Worm (Caenorhabditis elegans) whole organism, L2 larva: Measurements from ENCODE around the gene R02E12.12.

Experiments
- C34F6.9 ChIP-seq: fragments of 150-350 bp; optimal IDR thresholded peaks from 2 replicates; lab custom pipeline; 2014; ENCODE audit warnings: missing biosample characterization, missing genetic modification characterization
- F13H6.1 ChIP-seq: sonication (generic microtip); optimal IDR thresholded peaks from 2 replicates; lab custom pipeline; 2016; ENCODE audit warnings: missing genetic modification characterization, missing compliant biosample characterization
- R02D3.7 ChIP-seq: fragments of 150-350 bp; optimal IDR thresholded peaks from 2 replicates; lab custom pipeline; 2014; ENCODE audit warnings: missing biosample characterization, missing genetic modification characterization
- Y55F3AM.14 ChIP-seq: fragments of 200-800 bp; sonication (Bioruptor generic); optimal IDR thresholded peaks from 2 replicates; lab custom pipeline; 2018; ENCODE audit warnings: mild to moderate bottlenecking, missing genetic modification characterization, missing compliant biosample characterization
- ZK546.5 ChIP-seq: sonication (generic microtip); optimal IDR thresholded peaks from 2 replicates; lab custom pipeline; 2017; ENCODE audit warnings: missing biosample characterization, missing genetic modification characterization
- aly-2 ChIP-seq: fragments of 150-350 bp; optimal IDR thresholded peaks from 2 replicates; lab custom pipeline; 2014; ENCODE audit warnings: missing biosample characterization, missing genetic modification characterization
- ama-1 ChIP-seq: fragments of 150-350 bp; optimal IDR thresholded peaks from 2 replicates; lab custom pipeline; 2018; ENCODE audit warnings: inconsistent platforms
- blmp-1 ChIP-seq: sonication (generic microtip); optimal IDR thresholded peaks from 2 replicates; lab custom pipeline; 2017; ENCODE audit warnings: missing genetic modification characterization, mild to moderate bottlenecking, missing compliant biosample characterization, antibody characterized with exemption, moderate library complexity; ENCODE audit not compliant: insufficient read depth
- ceh-82 ChIP-seq: fragments of 150-350 bp; optimal IDR thresholded peaks from 2 replicates; lab custom pipeline; 2014; ENCODE audit warnings: missing biosample characterization, missing genetic modification characterization
- crh-2 ChIP-seq: sonication (generic microtip); optimal IDR thresholded peaks from 2 replicates; lab custom pipeline; 2017; ENCODE audit warnings: missing biosample characterization, missing genetic modification characterization
- dmd-4 ChIP-seq: sonication (generic microtip); optimal IDR thresholded peaks from 2 replicates; lab custom pipeline; 2017; ENCODE audit warnings: missing biosample characterization, missing genetic modification characterization
- elt-1 ChIP-seq: fragments of 150-350 bp; optimal IDR thresholded peaks from 2 replicates; lab custom pipeline; 2014; ENCODE audit warnings: missing biosample characterization, missing genetic modification characterization
- elt-3 ChIP-seq: sonication (generic microtip); optimal IDR thresholded peaks from 2 replicates; lab custom pipeline; 2017; ENCODE audit warnings: missing biosample characterization, missing genetic modification characterization
- fos-1 ChIP-seq: fragments of 150-350 bp; optimal IDR thresholded peaks from 2 replicates; lab custom pipeline; 2014; ENCODE audit warnings: missing biosample characterization, missing genetic modification characterization
- lin-11 ChIP-seq: fragments of 150-350 bp; sonication (generic microtip); optimal IDR thresholded peaks from 2 replicates; lab custom pipeline; 2014; ENCODE audit warnings: missing biosample characterization, missing genetic modification characterization, inconsistent platforms, mixed read lengths
- lin-13 ChIP-seq: fragments of 150-350 bp; optimal IDR thresholded peaks from 2 replicates; lab custom pipeline; 2014; ENCODE audit warnings: missing biosample characterization, missing genetic modification reagents, missing genetic modification characterization
- lin-39 ChIP-seq: fragments of 150-350 bp; optimal IDR thresholded peaks from 2 replicates; lab custom pipeline; 2014; ENCODE audit warnings: missing biosample characterization, missing genetic modification reagents, missing genetic modification characterization
- lsy-2 ChIP-seq, 2 experiments: fragments of 150-350 bp in 1 of 2; sonication (generic microtip) in 1 of 2; optimal IDR thresholded peaks; 2 replicates each; lab custom pipeline; 2014 to 2017; ENCODE audit warnings: missing biosample characterization in 2 of 2, missing genetic modification characterization in 2 of 2
- mbf-1 ChIP-seq: sonication (generic microtip); optimal IDR thresholded peaks from 2 replicates; lab custom pipeline; 2017; ENCODE audit warnings: missing biosample characterization, missing genetic modification characterization
- mdl-1 ChIP-seq, 2 experiments: fragments of 150-350 bp in 1 of 2; sonication (generic microtip) in 1 of 2; optimal IDR thresholded peaks; 2 replicates each; lab custom pipeline; 2017; ENCODE audit warnings: missing biosample characterization in 2 of 2, missing genetic modification characterization in 2 of 2
- nhr-10 ChIP-seq: sonication (generic microtip); optimal IDR thresholded peaks from 2 replicates; lab custom pipeline; 2017; ENCODE audit warnings: missing biosample characterization, missing genetic modification characterization
- nhr-12 ChIP-seq: fragments of 150-350 bp; optimal IDR thresholded peaks from 2 replicates; lab custom pipeline; 2014; ENCODE audit warnings: missing biosample characterization, missing genetic modification characterization
- nhr-21 ChIP-seq: fragments of 150-350 bp; optimal IDR thresholded peaks from 2 replicates; lab custom pipeline; 2014; ENCODE audit warnings: missing biosample characterization, missing genetic modification characterization
- nhr-23 ChIP-seq: fragments of 150-350 bp; optimal IDR thresholded peaks from 2 replicates; lab custom pipeline; 2014; ENCODE audit warnings: missing biosample characterization, missing genetic modification reagents, missing genetic modification characterization
- nhr-25 ChIP-seq: fragments of 150-350 bp; sonication (generic microtip); optimal IDR thresholded peaks from 3 replicates; lab custom pipeline; 2014; ENCODE audit warnings: missing biosample characterization, missing genetic modification characterization
- nhr-77 ChIP-seq: fragments of 150-350 bp; optimal IDR thresholded peaks from 2 replicates; lab custom pipeline; 2014; ENCODE audit warnings: missing biosample characterization, missing genetic modification characterization
- peb-1 ChIP-seq: fragments of 150-350 bp; optimal IDR thresholded peaks from 2 replicates; lab custom pipeline; 2014; ENCODE audit warnings: missing biosample characterization, missing genetic modification characterization
- sem-4 ChIP-seq: fragments of 150-350 bp; optimal IDR thresholded peaks from 2 replicates; lab custom pipeline; 2014; ENCODE audit warnings: missing biosample characterization, missing genetic modification reagents, missing genetic modification characterization
- skn-1 ChIP-seq: sonication (generic microtip); optimal IDR thresholded peaks from 2 replicates; lab custom pipeline; 2017; ENCODE audit warnings: missing biosample characterization, missing genetic modification characterization
- sma-3 ChIP-seq: sonication (generic microtip); optimal IDR thresholded peaks from 2 replicates; lab custom pipeline; 2016; ENCODE audit warnings: missing genetic modification reagents, missing genetic modification characterization, missing compliant biosample characterization
- sma-9 ChIP-seq, 2 experiments: fragments of 150-350 bp in 1 of 2; sonication (generic microtip) in 1 of 2; optimal IDR thresholded peaks; 2 replicates each; lab custom pipeline; 2014 to 2016; ENCODE audit warnings: missing genetic modification characterization in 2 of 2, mild to moderate bottlenecking in 1 of 2, missing biosample characterization in 1 of 2, missing compliant biosample characterization in 1 of 2, missing genetic modification reagents in 1 of 2, moderate library complexity in 1 of 2
- snpc-4 ChIP-seq: fragments of 150-350 bp; optimal IDR thresholded peaks from 2 replicates; lab custom pipeline; 2014; ENCODE audit warnings: missing biosample characterization, missing genetic modification characterization
- unc-39 ChIP-seq: fragments of 150-350 bp; optimal IDR thresholded peaks from 2 replicates; lab custom pipeline; 2014; ENCODE audit warnings: missing biosample characterization, missing genetic modification characterization
- unc-55 ChIP-seq: fragments of 150-350 bp; sonication (generic microtip); optimal IDR thresholded peaks from 3 replicates; lab custom pipeline; 2014; ENCODE audit warnings: missing biosample characterization, missing genetic modification reagents, missing genetic modification characterization
- unc-62 ChIP-seq: fragments of 150-350 bp; optimal IDR thresholded peaks from 2 replicates; lab custom pipeline; 2014; ENCODE audit warnings: missing biosample characterization, missing genetic modification reagents, missing genetic modification characterization
- ztf-1 ChIP-seq: fragments of 200-800 bp; sonication (Bioruptor generic); conservative IDR thresholded peaks from 2 replicates; pipeline ENCODE4 v1.3.6; 2022; ENCODE audit warnings: missing genetic modification characterization, missing compliant biosample characterization
- ztf-4 ChIP-seq: fragments of 150-350 bp; optimal IDR thresholded peaks from 2 replicates; lab custom pipeline; 2014; ENCODE audit warnings: missing biosample characterization, missing genetic modification characterization

R02E12.12 gene

ce11 chrX:3973534-3973933 lies 29.8 kb upstream of the R02E12.12 start, which contains the start of gene C16B8.4:
Gene C16B8.4 (minus strand): TSS chrX:3973634.
- TF ChIP-seq lsy-2 (tag; optimal IDR thresholded peaks at IDR 0.05; lab: Kevin White, UChicago) (no peak), nhr-77 (tag; lab: Kevin White, UChicago) (no peak)

ce11 chrX:3974160-3974559 lies 29.2 kb upstream of the R02E12.12 start:
- TF ChIP-seq ceh-82 (no peak), Y55F3AM.14 (no peak), ztf-4 (tag; lab: Kevin White, UChicago) (no peak), nhr-10 (tag; lab: Kevin White, UChicago) (no peak), sma-3 (no peak), unc-55 (GFP tag; lab: Kevin White, UChicago) (no peak), unc-62 (no peak), nhr-21 (tag; lab: Kevin White, UChicago) (no peak), sem-4 (no peak), sma-9 (GFP tag; optimal IDR thresholded peaks at IDR 0.05; lab: Kevin White, UChicago) (no peak), sma-9 (tag; optimal IDR thresholded peaks at IDR 0.05; lab: Kevin White, UChicago) (no peak), mbf-1 (tag; lab: Kevin White, UChicago) (no peak), dmd-4 (no peak)

ce11 chrX:3976755-3977154 lies 26.6 kb upstream of the R02E12.12 start:
- TF ChIP-seq ztf-1 (GFP tag; lab: Robert Waterston, UW) (no peak), ama-1 (lab: Kevin White, UChicago) (no peak), crh-2 (tag; lab: Kevin White, UChicago) (no peak), nhr-25 (tag; lab: Kevin White, UChicago) (no peak), R02D3.7 (tag; lab: Kevin White, UChicago) (no peak), unc-62 (no peak), skn-1 (tag; lab: Kevin White, UChicago) (no peak), lin-11 (no peak), lin-39 (tag; lab: Kevin White, UChicago) (no peak), snpc-4 (tag; lab: Kevin White, UChicago) (no peak), ztf-4 (tag; lab: Kevin White, UChicago) (no peak), nhr-12 (tag; lab: Kevin White, UChicago) (no peak)
- TF ChIP-seq, all 48 proteins: peak for 0

- no peak for TF ChIP-seq unc-62
- no peak for TF ChIP-seq nhr-77 (tag; lab: Kevin White, UChicago)
- TF ChIP-seq nhr-25 (tag; lab: Kevin White, UChicago), result no peak
- TF ChIP-seq nhr-23, result no peak
These were observed 26.0 kb upstream of the R02E12.12 start for ce11 chrX:3977271-3977670.

ce11 chrX:3979146-3979545 lies 24.2 kb upstream of the R02E12.12 start:
- no peak for TF ChIP-seq mbf-1 (tag; lab: Kevin White, UChicago)
- no peak for TF ChIP-seq lin-39 (tag; lab: Kevin White, UChicago)
- no peak for TF ChIP-seq ceh-82
- TF ChIP-seq ama-1 (lab: Kevin White, UChicago), result no peak
- no peak for TF ChIP-seq mdl-1 (tag; optimal IDR thresholded peaks at IDR 0.05; lab: Kevin White, UChicago)
- no peak for TF ChIP-seq elt-1 (tag; lab: Kevin White, UChicago)

- TF ChIP-seq fos-1 (tag; lab: Kevin White, UChicago), result no peak
- peak; percentile 62 for TF ChIP-seq blmp-1 (tag; lab: Kevin White, UChicago)
- TF ChIP-seq, all 48 proteins: peak for 1
These were observed 20.9 kb upstream of the R02E12.12 start for ce11 chrX:3982370-3982769.

- TF ChIP-seq C34F6.9, result no peak
- TF ChIP-seq aly-2 (tag; lab: Kevin White, UChicago), result no peak
- TF ChIP-seq ZK546.5 (tag; lab: Kevin White, UChicago), result no peak
- TF ChIP-seq ceh-82, result no peak
- no peak for TF ChIP-seq unc-39 (tag; lab: Kevin White, UChicago)
- no peak for TF ChIP-seq mdl-1 (tag; optimal IDR thresholded peaks at IDR 0.05; lab: Kevin White, UChicago)
- no peak for TF ChIP-seq lin-13 (GFP tag; lab: Kevin White, UChicago)
- TF ChIP-seq nhr-21 (tag; lab: Kevin White, UChicago), result no peak
- no peak for TF ChIP-seq peb-1 (tag; lab: Kevin White, UChicago)
- no peak for TF ChIP-seq unc-55 (GFP tag; lab: Kevin White, UChicago)
- no peak for TF ChIP-seq elt-3 (tag; lab: Kevin White, UChicago)
- no peak for TF ChIP-seq nhr-77 (tag; lab: Kevin White, UChicago)
- no peak for TF ChIP-seq ztf-1 (GFP tag; lab: Robert Waterston, UW)
- no peak for TF ChIP-seq F13H6.1 (tag; lab: Kevin White, UChicago)
- no peak for TF ChIP-seq nhr-23
These were observed 14.7 kb upstream of the R02E12.12 start for ce11 chrX:3988575-3988974.
